Worm (Caenorhabditis elegans): ENCODE data around the gene R09E10.13.
"Not testable (repeated sequence)": the region's sequence is repeated elsewhere in the genome, so short reads cannot be mapped to it uniquely, and the experiment has no call there.

DNA sequence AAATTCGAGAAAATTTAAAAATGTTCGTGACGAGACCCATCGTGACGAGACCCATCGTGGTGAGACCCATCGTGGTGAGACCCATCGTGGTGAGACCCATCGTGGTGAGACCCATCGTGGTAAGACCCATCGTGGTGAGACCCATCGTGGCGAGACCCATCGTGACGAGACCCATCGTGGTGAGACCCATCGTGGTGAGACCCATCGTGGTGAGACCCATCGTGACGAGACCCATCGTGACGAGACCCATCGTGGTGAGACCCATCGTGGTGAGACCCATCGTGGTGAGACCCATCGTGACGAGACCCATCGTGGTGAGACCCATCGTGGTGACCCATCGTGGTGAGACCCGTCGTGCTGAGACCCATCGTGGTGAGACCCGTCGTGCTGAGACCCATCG lies 32.1 kb downstream of the R09E10.13 start:
- not testable (repeated sequence) for TF ChIP-seq nhr-179 (tag; optimal IDR thresholded peaks at IDR 0.05); sptf-2 (GFP tag; optimal IDR thresholded peaks at IDR 0.05); ama-1 (optimal IDR thresholded peaks at IDR 0.05); ama-1 (GFP tag; optimal IDR thresholded peaks at IDR 0.05); snpc-1.3 (tag; optimal IDR thresholded peaks at IDR 0.05; ENCODE audit: insufficient read depth); efl-1 (GFP tag; optimal IDR thresholded peaks at IDR 0.05); zfh-2 (GFP tag; conservative IDR thresholded peaks at IDR 0.05); lin-35 (GFP tag; optimal IDR thresholded peaks at IDR 0.05); rec-8 (tag; optimal IDR thresholded peaks at IDR 0.05); let-526 (GFP tag; IDR thresholded peaks at IDR 0.05); athp-1 (tag; optimal IDR thresholded peaks at IDR 0.05); ztf-6 (GFP tag; IDR thresholded peaks at IDR 0.05)
- 0 out of 2 replicates have a peak, but pooled peaks have one; percentile 8 for TF ChIP-seq lag-1 (GFP tag; IDR thresholded peaks at IDR 0.05)
